Worm (Caenorhabditis elegans) whole organism, mixed stage, embryonic: ENCODE measurements around the gene K02D3.1.

Experiments
- M03D4.4 ChIP-seq: sonication (generic microtip); optimal IDR thresholded peaks from 2 replicates; lab custom pipeline; 2017; ENCODE audit warnings: mild to moderate bottlenecking, missing genetic modification characterization, missing compliant biosample characterization
- bed-3 ChIP-seq: fragments of 200-800 bp; sonication (Bioruptor generic); optimal IDR thresholded peaks from 3 replicates; lab custom pipeline; 2018; ENCODE audit warnings: mild to moderate bottlenecking, missing genetic modification characterization, moderate library complexity, missing compliant biosample characterization
- blmp-1 ChIP-seq: fragments of 150-350 bp; optimal IDR thresholded peaks from 2 replicates; lab custom pipeline; 2014; ENCODE audit warnings: missing biosample characterization, missing genetic modification characterization
- ceh-39 ChIP-seq: fragments of 150-350 bp; optimal IDR thresholded peaks from 2 replicates; lab custom pipeline; 2014; ENCODE audit warnings: missing biosample characterization, missing genetic modification characterization
- ceh-43 ChIP-seq: fragments of 200-800 bp; sonication (Bioruptor generic); optimal IDR thresholded peaks from 2 replicates; lab custom pipeline; 2018; ENCODE audit warnings: mild to moderate bottlenecking, missing genetic modification characterization, moderate library complexity, missing compliant biosample characterization
- ceh-83 ChIP-seq: fragments of 200-800 bp; sonication (Bioruptor generic); optimal IDR thresholded peaks from 2 replicates; lab custom pipeline; 2018; ENCODE audit warnings: mild to moderate bottlenecking, missing genetic modification characterization, missing compliant biosample characterization
- ces-1 ChIP-seq: fragments of 150-350 bp; optimal IDR thresholded peaks from 2 replicates; lab custom pipeline; 2014; ENCODE audit warnings: missing biosample characterization, missing genetic modification reagents, missing genetic modification characterization
- cnd-1 ChIP-seq: fragments of 200-800 bp; sonication (Bioruptor generic); optimal IDR thresholded peaks from 2 replicates; lab custom pipeline; 2018; ENCODE audit warnings: mild to moderate bottlenecking, missing genetic modification characterization, missing compliant biosample characterization
- drap-1 ChIP-seq: fragments of 200-800 bp; sonication (Bioruptor generic); optimal IDR thresholded peaks from 3 replicates; lab custom pipeline; 2018; ENCODE audit warnings: mild to moderate bottlenecking, missing genetic modification characterization, missing compliant biosample characterization
- elt-1 ChIP-seq: sonication (generic microtip); optimal IDR thresholded peaks from 2 replicates; lab custom pipeline; 2017; ENCODE audit warnings: missing genetic modification characterization, mild to moderate bottlenecking, missing compliant biosample characterization, antibody characterized with exemption, moderate library complexity, borderline replicate concordance; ENCODE audit not compliant: insufficient read depth
- elt-3 ChIP-seq: fragments of 150-350 bp; optimal IDR thresholded peaks from 2 replicates; lab custom pipeline; 2014; ENCODE audit warnings: missing biosample characterization, missing genetic modification characterization
- flh-1 ChIP-seq: fragments of 200-800 bp; sonication (Bioruptor generic); optimal IDR thresholded peaks from 2 replicates; lab custom pipeline; 2018; ENCODE audit warnings: mild to moderate bottlenecking, missing genetic modification characterization, moderate library complexity, missing compliant biosample characterization
- ham-2 ChIP-seq: fragments of 200-800 bp; sonication (Bioruptor generic); optimal IDR thresholded peaks from 2 replicates; lab custom pipeline; 2018; ENCODE audit warnings: mild to moderate bottlenecking, missing genetic modification characterization, missing compliant biosample characterization
- hlh-1 ChIP-seq: fragments of 150-350 bp; optimal IDR thresholded peaks from 2 replicates; lab custom pipeline; 2014; ENCODE audit warnings: missing biosample characterization, missing genetic modification reagents, missing genetic modification characterization
- lin-13 ChIP-seq: fragments of 150-350 bp; optimal IDR thresholded peaks from 2 replicates; lab custom pipeline; 2014; ENCODE audit warnings: missing biosample characterization, missing genetic modification characterization
- lin-32 ChIP-seq: fragments of 200-800 bp; sonication (Bioruptor generic); optimal IDR thresholded peaks from 2 replicates; lab custom pipeline; 2018; ENCODE audit warnings: mild to moderate bottlenecking, missing genetic modification characterization, missing compliant biosample characterization
- lsy-2 ChIP-seq: fragments of 150-350 bp; optimal IDR thresholded peaks from 2 replicates; lab custom pipeline; 2014; ENCODE audit warnings: missing biosample characterization, missing genetic modification characterization
- mab-5 ChIP-seq: fragments of 150-350 bp; optimal IDR thresholded peaks from 2 replicates; lab custom pipeline; 2014; ENCODE audit warnings: missing biosample characterization, missing genetic modification characterization
- mep-1 ChIP-seq: fragments of 150-350 bp; optimal IDR thresholded peaks from 2 replicates; lab custom pipeline; 2017; ENCODE audit warnings: missing biosample characterization, missing genetic modification reagents, missing genetic modification characterization, inconsistent platforms
- mls-2 ChIP-seq: sonication (generic microtip); optimal IDR thresholded peaks from 2 replicates; lab custom pipeline; 2016; ENCODE audit warnings: mild to moderate bottlenecking, missing genetic modification characterization, moderate library complexity, missing compliant biosample characterization
- nhr-12 ChIP-seq: fragments of 150-350 bp; optimal IDR thresholded peaks from 2 replicates; lab custom pipeline; 2014; ENCODE audit warnings: missing biosample characterization, missing genetic modification characterization
- nhr-2 ChIP-seq: fragments of 150-350 bp; optimal IDR thresholded peaks from 2 replicates; lab custom pipeline; 2014; ENCODE audit warnings: missing biosample characterization, missing genetic modification characterization
- nhr-237 ChIP-seq: fragments of 150-350 bp; optimal IDR thresholded peaks from 2 replicates; lab custom pipeline; 2014; ENCODE audit warnings: missing biosample characterization, missing genetic modification characterization
- nhr-28 ChIP-seq: fragments of 150-350 bp; optimal IDR thresholded peaks from 2 replicates; lab custom pipeline; 2014; ENCODE audit warnings: missing biosample characterization, missing genetic modification characterization
- nhr-76 ChIP-seq: sonication (generic microtip); optimal IDR thresholded peaks from 2 replicates; lab custom pipeline; 2017; ENCODE audit warnings: missing biosample characterization, missing genetic modification characterization
- pha-4 ChIP-seq: fragments of 150-350 bp; optimal IDR thresholded peaks from 2 replicates; lab custom pipeline; 2018; ENCODE audit warnings: missing biosample characterization, missing genetic modification reagents, missing genetic modification characterization
- sem-2 ChIP-seq: fragments of 200-800 bp; sonication (Bioruptor generic); optimal IDR thresholded peaks from 2 replicates; lab custom pipeline; 2018; ENCODE audit warnings: mild to moderate bottlenecking, missing genetic modification characterization, missing compliant biosample characterization
- snpc-4 ChIP-seq: fragments of 150-350 bp; optimal IDR thresholded peaks from 2 replicates; lab custom pipeline; 2014; ENCODE audit warnings: missing biosample characterization, missing genetic modification characterization
- sptf-1 ChIP-seq: sonication (generic microtip); optimal IDR thresholded peaks from 2 replicates; lab custom pipeline; 2017; ENCODE audit warnings: mild to moderate bottlenecking, missing genetic modification characterization, moderate library complexity, missing compliant biosample characterization
- tbx-8 ChIP-seq: fragments of 200-800 bp; sonication (Bioruptor generic); optimal IDR thresholded peaks from 2 replicates; lab custom pipeline; 2018; ENCODE audit warnings: mild to moderate bottlenecking, missing genetic modification characterization, moderate library complexity, missing compliant biosample characterization
- unc-120 ChIP-seq: sonication (generic microtip); optimal IDR thresholded peaks from 2 replicates; lab custom pipeline; 2017; ENCODE audit warnings: missing genetic modification characterization, missing compliant biosample characterization; ENCODE audit not compliant: poor library complexity, severe bottlenecking
- unc-39 ChIP-seq: fragments of 150-350 bp; optimal IDR thresholded peaks from 2 replicates; lab custom pipeline; 2014; ENCODE audit warnings: missing biosample characterization, missing genetic modification characterization
- unc-62 ChIP-seq: fragments of 150-350 bp; optimal IDR thresholded peaks from 2 replicates; lab custom pipeline; 2014; ENCODE audit warnings: missing biosample characterization, missing genetic modification reagents, missing genetic modification characterization
- zip-8 ChIP-seq: fragments of 150-350 bp; optimal IDR thresholded peaks from 2 replicates; lab custom pipeline; 2014; ENCODE audit warnings: missing biosample characterization, missing genetic modification characterization
- ztf-11 ChIP-seq: fragments of 150-350 bp; optimal IDR thresholded peaks from 2 replicates; lab custom pipeline; 2014; ENCODE audit warnings: missing biosample characterization, missing genetic modification characterization

K02D3.1 gene

DNA sequence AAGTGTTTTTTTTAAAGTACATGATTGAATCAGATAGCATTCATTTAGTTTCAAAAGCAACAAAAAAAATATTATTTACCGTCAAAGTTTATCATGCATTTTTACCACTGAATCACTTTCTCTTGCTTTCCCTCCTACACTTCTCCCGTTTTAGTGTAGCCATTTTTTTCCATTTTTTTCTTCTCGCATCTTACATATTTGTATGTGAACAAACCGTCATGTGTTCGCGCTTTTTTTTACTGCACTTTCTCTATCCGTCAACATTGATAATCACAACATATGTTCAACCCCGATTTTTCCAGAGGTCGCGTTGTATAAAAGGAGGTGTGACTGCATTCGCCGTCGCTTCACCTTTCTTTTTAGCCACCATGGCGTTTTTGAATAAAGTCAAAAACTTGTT, 29.8 kb upstream of the K02D3.1 start, which contains the start of gene gck-4:
gck-4 (plus strand) TSS at position 301 of the 400 bp plus-strand sequence.
- no peak for TF ChIP-seq sptf-1
- TF ChIP-seq, all 35 proteins: peak for 0

DNA sequence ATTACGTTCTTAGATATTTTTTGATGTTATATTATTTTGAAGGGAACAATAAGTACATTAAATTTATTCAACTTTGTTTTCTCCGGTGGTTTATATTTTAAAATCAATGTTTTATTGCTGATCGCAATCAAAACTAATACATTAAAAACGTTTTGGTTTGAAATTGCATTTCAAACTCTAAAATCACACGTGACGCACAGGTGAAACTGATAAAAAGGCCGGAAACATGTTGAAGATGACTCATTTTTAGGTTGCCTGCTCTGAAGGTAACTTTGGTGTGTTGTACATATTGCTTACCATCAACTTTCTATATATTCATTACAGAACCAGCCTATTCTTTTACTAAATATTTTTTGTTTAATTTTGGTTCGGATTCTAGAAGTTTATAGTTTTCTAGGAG, 21.0 kb upstream of the K02D3.1 start:
- no peak for TF ChIP-seq elt-1 (tag; lab: Kevin White, UChicago)
- TF ChIP-seq unc-120 = no peak
- no peak for TF ChIP-seq hlh-1 (tag; lab: Kevin White, UChicago)
- no peak for TF ChIP-seq mab-5 (tag; lab: Kevin White, UChicago)
- TF ChIP-seq unc-62 (GFP tag; lab: Kevin White, UChicago) = no peak
- TF ChIP-seq pha-4 (tag; lab: Kevin White, UChicago) = no peak
- TF ChIP-seq ztf-11 (tag; lab: Kevin White, UChicago) = no peak
- no peak for TF ChIP-seq lsy-2 (tag; lab: Kevin White, UChicago)
- no peak for TF ChIP-seq ceh-83 (GFP tag; lab: Kevin White, UChicago)
- no peak for TF ChIP-seq zip-8 (tag; lab: Kevin White, UChicago)
- TF ChIP-seq lin-13 (tag; lab: Kevin White, UChicago) = no peak
- TF ChIP-seq sem-2 (GFP tag; lab: Kevin White, UChicago) = no peak
- TF ChIP-seq nhr-237 (tag; lab: Kevin White, UChicago) = no peak
- TF ChIP-seq ceh-39 (tag; lab: Kevin White, UChicago) = no peak
- TF ChIP-seq, all 35 proteins: peak for 0

DNA sequence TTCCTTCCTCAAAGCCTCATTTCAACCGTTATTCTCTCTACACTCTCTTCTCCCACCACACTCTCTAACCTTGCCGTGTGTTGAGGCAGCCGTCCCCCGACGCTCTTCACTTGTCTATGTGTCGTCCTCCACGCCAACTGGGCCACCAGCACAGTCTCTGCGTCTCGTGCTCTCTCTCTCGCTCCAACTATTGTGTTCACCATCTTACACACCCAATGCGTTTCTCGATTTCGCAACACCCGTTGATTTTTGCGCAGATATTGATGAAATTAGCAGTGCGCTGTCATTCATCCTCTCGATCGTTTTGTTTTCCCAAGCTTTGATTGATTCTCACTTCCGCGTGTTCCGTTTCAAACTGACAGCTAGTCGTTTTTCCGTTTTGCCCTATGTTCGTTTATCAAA, 19.6 kb upstream of the K02D3.1 start:
- TF ChIP-seq lin-13 (tag; lab: Kevin White, UChicago) (peak; percentile 28), mab-5 (tag; lab: Kevin White, UChicago) (no peak), cnd-1 (tag; lab: Kevin White, UChicago) (no peak), ceh-83 (GFP tag; lab: Kevin White, UChicago) (no peak), bed-3 (GFP tag; lab: Kevin White, UChicago) (no peak), blmp-1 (tag; lab: Kevin White, UChicago) (no peak), elt-3 (tag; lab: Kevin White, UChicago) (no peak), mep-1 (no peak), hlh-1 (tag; lab: Kevin White, UChicago) (peak; percentile 90), nhr-237 (tag; lab: Kevin White, UChicago) (peak; percentile 8), flh-1 (no peak), sptf-1 (peak; percentile 25), ces-1 (GFP tag; lab: Kevin White, UChicago) (peak; percentile 81), nhr-12 (tag; lab: Kevin White, UChicago) (no peak), unc-62 (GFP tag; lab: Kevin White, UChicago) (peak; percentile 91), ztf-11 (tag; lab: Kevin White, UChicago) (peak; percentile 49), nhr-2 (no peak), M03D4.4 (tag; lab: Kevin White, UChicago) (no peak), ham-2 (GFP tag; lab: Kevin White, UChicago) (peak; percentile 41), ceh-43 (no peak), snpc-4 (tag; lab: Kevin White, UChicago) (no peak), zip-8 (tag; lab: Kevin White, UChicago) (no peak), sem-2 (GFP tag; lab: Kevin White, UChicago) (no peak), tbx-8 (GFP tag; lab: Kevin White, UChicago) (no peak), lin-32 (GFP tag; lab: Kevin White, UChicago) (peak; percentile 11), unc-120 (peak; percentile 72), elt-1 (tag; lab: Kevin White, UChicago) (no peak), unc-39 (tag; lab: Kevin White, UChicago) (no peak), nhr-76 (peak; percentile 30), ceh-39 (tag; lab: Kevin White, UChicago) (no peak), pha-4 (tag; lab: Kevin White, UChicago) (no peak), mls-2 (tag; lab: Kevin White, UChicago) (no peak), lsy-2 (tag; lab: Kevin White, UChicago) (peak; percentile 18), drap-1 (GFP tag; lab: Kevin White, UChicago) (peak; percentile 12), nhr-28 (tag; lab: Kevin White, UChicago) (no peak)
